Fruit fly (Drosophila melanogaster) whole organism, prepupa: Measurements from ENCODE around the gene ppk8.

Experiments used
- CG11902 ChIP-seq: fragments of 200-800 bp; sonication (Bioruptor generic); optimal IDR thresholded peaks from 3 replicates; lab custom pipeline; 2016; ENCODE audit warnings: missing biosample characterization, missing genetic modification characterization
- CG15336 ChIP-seq: fragments of 200-800 bp; sonication (Bioruptor generic); IDR thresholded peaks from 2 replicates; pipeline ENCODE4 v1.3.6; 2022; ENCODE audit warnings: missing biosample characterization, missing genetic modification characterization
- CG16779 ChIP-seq: fragments of 200-800 bp; sonication (Bioruptor generic); optimal IDR thresholded peaks from 3 replicates; lab custom pipeline; 2017; ENCODE audit warnings: missing biosample characterization, mild to moderate bottlenecking, missing genetic modification characterization
- CG34406 ChIP-seq: fragments of 200-800 bp; sonication (Bioruptor generic); optimal IDR thresholded peaks from 3 replicates; lab custom pipeline; 2016; ENCODE audit warnings: missing biosample characterization, missing genetic modification characterization
- CG3919 ChIP-seq: fragments of 200-800 bp; sonication (Bioruptor generic); optimal IDR thresholded peaks from 3 replicates; lab custom pipeline; 2016; ENCODE audit warnings: missing biosample characterization, missing genetic modification characterization
- CG4318 ChIP-seq: fragments of 200-800 bp; sonication (Bioruptor generic); optimal IDR thresholded peaks from 3 replicates; lab custom pipeline; 2017; ENCODE audit warnings: missing biosample characterization, mild to moderate bottlenecking, missing genetic modification characterization
- CG6854 ChIP-seq: fragments of 200-800 bp; sonication (Bioruptor generic); optimal IDR thresholded peaks from 2 replicates; lab custom pipeline; 2017; ENCODE audit warnings: missing biosample characterization, mild to moderate bottlenecking, missing genetic modification characterization
- Eip75B ChIP-seq: fragments of 200-800 bp; sonication (Bioruptor generic); optimal IDR thresholded peaks from 3 replicates; lab custom pipeline; 2016; ENCODE audit warnings: missing biosample characterization, missing genetic modification characterization
- Gug ChIP-seq: fragments of 200-800 bp; sonication (Bioruptor generic); IDR thresholded peaks from 2 replicates; pipeline ENCODE4 v1.3.6; 2022; ENCODE audit warnings: missing biosample characterization, missing genetic modification characterization
- Hr4 ChIP-seq: fragments of 200-800 bp; sonication (Bioruptor generic); optimal IDR thresholded peaks from 3 replicates; lab custom pipeline; 2016; ENCODE audit warnings: missing biosample characterization, missing genetic modification characterization
- Met ChIP-seq: fragments of 200-800 bp; sonication (Bioruptor generic); optimal IDR thresholded peaks from 3 replicates; lab custom pipeline; 2016; ENCODE audit warnings: missing biosample characterization, missing genetic modification characterization
- OdsH ChIP-seq: fragments of 200-800 bp; sonication (Bioruptor generic); optimal IDR thresholded peaks from 3 replicates; lab custom pipeline; 2016; ENCODE audit warnings: missing biosample characterization, missing genetic modification characterization
- Sox14 ChIP-seq: fragments of 200-800 bp; sonication (Bioruptor generic); optimal IDR thresholded peaks from 3 replicates; lab custom pipeline; 2016; ENCODE audit warnings: missing biosample characterization, missing genetic modification characterization
- fd85E ChIP-seq: fragments of 200-800 bp; sonication (Bioruptor generic); optimal IDR thresholded peaks from 3 replicates; lab custom pipeline; 2016; ENCODE audit warnings: missing biosample characterization, missing genetic modification characterization

dm6 chrX:3570249-3570648, 12.6 kb downstream of the ppk8 start:
- no peak for TF ChIP-seq CG3919 (GFP tag; lab: Kevin White, UChicago)
- TF ChIP-seq Hr4: no peak
- TF ChIP-seq CG16779 (tag; lab: Kevin White, UChicago): no peak
- no peak for TF ChIP-seq CG15336 (GFP tag; lab: Robert Waterston, UW)
- TF ChIP-seq fd85E (GFP tag; lab: Kevin White, UChicago): no peak
- TF ChIP-seq CG11902 (GFP tag; lab: Kevin White, UChicago): no peak
- TF ChIP-seq Met: no peak
- no peak for TF ChIP-seq CG6854 (GFP tag; lab: Kevin White, UChicago)
- no peak for TF ChIP-seq CG34406 (GFP tag; lab: Kevin White, UChicago)
- TF ChIP-seq CG4318: no peak
- no peak for TF ChIP-seq Gug (GFP tag; lab: Robert Waterston, UW)
- no peak for TF ChIP-seq Sox14 (GFP tag; lab: Kevin White, UChicago)
- no peak for TF ChIP-seq Eip75B (GFP tag; lab: Kevin White, UChicago)
- TF ChIP-seq OdsH (GFP tag; lab: Kevin White, UChicago): no peak
